Worm (Caenorhabditis elegans) whole organism, L2 larva: ENCODE results near the gene exc-1.

Source experiments
- ama-1 ChIP-seq: fragments of 150-350 bp; optimal IDR thresholded peaks from 2 replicates; lab custom pipeline; 2018; ENCODE audit warnings: inconsistent platforms
- gmeb-1 ChIP-seq: fragments of 150-350 bp; optimal IDR thresholded peaks from 2 replicates; lab custom pipeline; 2014; ENCODE audit warnings: missing biosample characterization, missing genetic modification characterization
- lin-39 ChIP-seq: fragments of 150-350 bp; optimal IDR thresholded peaks from 2 replicates; lab custom pipeline; 2014; ENCODE audit warnings: missing biosample characterization, missing genetic modification reagents, missing genetic modification characterization
- mdl-1 ChIP-seq, 2 experiments: fragments of 150-350 bp in 1 of 2; sonication (generic microtip) in 1 of 2; optimal IDR thresholded peaks; 2 replicates each; lab custom pipeline; 2017; ENCODE audit warnings: missing biosample characterization in 2 of 2, missing genetic modification characterization in 2 of 2
- nhr-10 ChIP-seq: sonication (generic microtip); optimal IDR thresholded peaks from 2 replicates; lab custom pipeline; 2017; ENCODE audit warnings: missing biosample characterization, missing genetic modification characterization
- nhr-11 ChIP-seq: fragments of 150-350 bp; optimal IDR thresholded peaks from 2 replicates; lab custom pipeline; 2014; ENCODE audit warnings: missing biosample characterization, missing genetic modification characterization
- nhr-25 ChIP-seq: fragments of 150-350 bp; sonication (generic microtip); optimal IDR thresholded peaks from 3 replicates; lab custom pipeline; 2014; ENCODE audit warnings: missing biosample characterization, missing genetic modification characterization
- sma-9 ChIP-seq, 2 experiments: fragments of 150-350 bp in 1 of 2; sonication (generic microtip) in 1 of 2; optimal IDR thresholded peaks; 2 replicates each; lab custom pipeline; 2014 to 2016; ENCODE audit warnings: missing genetic modification characterization in 2 of 2, mild to moderate bottlenecking in 1 of 2, missing biosample characterization in 1 of 2, missing compliant biosample characterization in 1 of 2, missing genetic modification reagents in 1 of 2, moderate library complexity in 1 of 2

DNA sequence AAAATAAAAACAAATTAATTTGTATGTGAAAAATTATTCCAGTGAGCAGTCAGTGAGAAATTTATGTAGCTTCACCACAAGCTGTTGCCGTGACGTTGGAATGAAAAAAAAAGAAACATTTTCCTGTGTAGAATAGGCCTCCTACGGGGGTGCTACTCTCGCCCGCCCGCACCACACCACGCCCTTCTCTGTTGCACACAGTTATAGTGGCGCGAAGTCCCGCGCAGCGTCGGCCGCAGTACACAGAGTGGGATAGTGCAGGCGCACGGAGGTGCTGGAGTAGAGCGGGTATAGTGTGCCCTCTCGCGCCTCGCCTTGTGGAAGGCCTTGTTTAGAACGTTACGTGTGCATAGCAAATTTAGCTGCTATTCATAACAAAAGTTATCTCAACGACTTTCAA lies 38.4 kb downstream of the exc-1 start:
- no peak for TF ChIP-seq ama-1 (lab: Kevin White, UChicago)
- no peak for TF ChIP-seq mdl-1 (tag; optimal IDR thresholded peaks at IDR 0.05; lab: Kevin White, UChicago)
- TF ChIP-seq nhr-10 (tag; lab: Kevin White, UChicago), result no peak
- no peak for TF ChIP-seq lin-39 (tag; lab: Kevin White, UChicago)
- TF ChIP-seq nhr-25 (tag; lab: Kevin White, UChicago), result no peak
- TF ChIP-seq gmeb-1, result no peak
- TF ChIP-seq sma-9 (GFP tag; optimal IDR thresholded peaks at IDR 0.05; lab: Kevin White, UChicago), result no peak
- TF ChIP-seq sma-9 (tag; optimal IDR thresholded peaks at IDR 0.05; lab: Kevin White, UChicago), result no peak
- no peak for TF ChIP-seq nhr-11 (tag; lab: Kevin White, UChicago)
